Worm (Caenorhabditis elegans): ENCODE results near the gene srw-69.

DNA sequence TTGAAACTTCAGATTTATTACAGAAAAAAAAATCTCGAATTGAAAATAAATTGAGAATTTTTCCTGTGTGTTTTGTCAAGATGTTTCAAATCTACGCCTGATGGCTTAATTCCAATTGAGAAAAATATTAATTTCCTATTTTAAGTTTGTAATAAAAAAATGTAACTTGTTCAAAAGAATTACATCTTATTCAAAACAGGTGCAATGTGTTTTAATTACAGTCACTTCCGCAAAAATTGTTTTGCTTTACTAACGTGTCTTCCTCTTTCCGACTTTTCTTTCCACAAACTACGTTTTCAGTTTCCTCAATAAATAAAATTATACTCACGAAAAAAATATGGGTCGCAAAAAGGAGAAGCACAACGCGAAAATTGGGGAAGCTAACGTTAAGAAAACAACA, 9.2 kb upstream of the srw-69 start, which contains the start of gene F25E5.16:
- TF ChIP-seq him-1 (tag; optimal IDR thresholded peaks at IDR 0.05) (no peak), dao-5 (tag; optimal IDR thresholded peaks at IDR 0.05) (no peak)
